Worm (Caenorhabditis elegans) whole organism, L4 larva: ENCODE data around the gene T21E8.6.

Source experiments
- F10B5.3 ChIP-seq: sonication (generic microtip); optimal IDR thresholded peaks from 2 replicates; lab custom pipeline; 2016; ENCODE audit warnings: mild to moderate bottlenecking, missing genetic modification characterization, missing compliant biosample characterization
- F37D6.2 ChIP-seq: sonication (generic microtip); optimal IDR thresholded peaks from 2 replicates; lab custom pipeline; 2016; ENCODE audit warnings: mild to moderate bottlenecking, missing genetic modification characterization, missing compliant biosample characterization
- F44E2.7 ChIP-seq: fragments of 200-800 bp; sonication (Bioruptor generic); IDR thresholded peaks from 2 replicates; pipeline ENCODE4 v2.1.2; 2022; ENCODE audit warnings: missing genetic modification characterization, missing compliant biosample characterization
- T20F7.1 ChIP-seq: fragments of 200-800 bp; sonication (Bioruptor generic); optimal IDR thresholded peaks from 2 replicates; lab custom pipeline; 2018; ENCODE audit warnings: mild to moderate bottlenecking, missing genetic modification characterization, missing compliant biosample characterization
- T26A8.4 ChIP-seq: fragments of 200-800 bp; sonication (Bioruptor generic); IDR thresholded peaks from 2 replicates; pipeline ENCODE4 v1.3.6; 2022; ENCODE audit warnings: missing genetic modification characterization, missing compliant biosample characterization
- Y48G9A.11 ChIP-seq: fragments of 200-800 bp; sonication (Bioruptor generic); IDR thresholded peaks from 2 replicates; pipeline ENCODE4 v1.3.6; 2022; ENCODE audit warnings: missing genetic modification reagents, missing genetic modification characterization, missing compliant biosample characterization
- ZK546.5 ChIP-seq, 2 experiments: sonication (generic microtip); optimal IDR thresholded peaks; 2 replicates each; lab custom pipeline; 2017; ENCODE audit warnings: missing biosample characterization in 2 of 2, missing genetic modification characterization in 2 of 2
- aha-1 ChIP-seq: fragments of 150-350 bp; peaks from one replicate; lab custom pipeline; 2014; ENCODE audit warnings: missing biosample characterization, missing genetic modification characterization
- arid-1 ChIP-seq: fragments of 200-800 bp; sonication (Bioruptor generic); conservative IDR thresholded peaks from 2 replicates; pipeline ENCODE4 v1.3.6; 2022; ENCODE audit warnings: missing genetic modification reagents, missing genetic modification characterization, missing compliant biosample characterization
- attf-4 ChIP-seq: sonication (generic microtip); optimal IDR thresholded peaks from 3 replicates; lab custom pipeline; 2017; ENCODE audit warnings: missing biosample characterization, missing genetic modification characterization
- ceh-62 ChIP-seq: sonication (generic microtip); optimal IDR thresholded peaks from 2 replicates; lab custom pipeline; 2017; ENCODE audit warnings: missing biosample characterization, missing genetic modification characterization
- ceh-82 ChIP-seq: sonication (generic microtip); optimal IDR thresholded peaks from 2 replicates; lab custom pipeline; 2017; ENCODE audit warnings: missing biosample characterization, missing genetic modification characterization
- ces-1 ChIP-seq: fragments of 150-350 bp; sonication (generic microtip); optimal IDR thresholded peaks from 4 replicates; lab custom pipeline; 2014; ENCODE audit warnings: missing biosample characterization, missing genetic modification reagents, missing genetic modification characterization
- cey-2 ChIP-seq: sonication (generic microtip); optimal IDR thresholded peaks from 3 replicates; lab custom pipeline; 2017; ENCODE audit warnings: missing genetic modification characterization, mild to moderate bottlenecking, missing compliant biosample characterization, antibody characterized with exemption, borderline replicate concordance; ENCODE audit not compliant: insufficient read depth
- daf-12 ChIP-seq: fragments of 150-350 bp; optimal IDR thresholded peaks from 2 replicates; lab custom pipeline; 2014; ENCODE audit warnings: missing biosample characterization, missing genetic modification reagents, missing genetic modification characterization
- daf-8 ChIP-seq: fragments of 200-800 bp; sonication (Bioruptor generic); IDR thresholded peaks from 2 replicates; pipeline ENCODE4 v1.3.6; 2022; ENCODE audit warnings: missing genetic modification characterization, missing compliant biosample characterization
- dmd-8 ChIP-seq: fragments of 200-800 bp; sonication (Bioruptor generic); IDR thresholded peaks from 2 replicates; pipeline ENCODE4 v1.3.6; 2022; ENCODE audit warnings: missing genetic modification characterization, missing compliant biosample characterization
- dmd-9 ChIP-seq: fragments of 200-800 bp; sonication (Bioruptor generic); IDR thresholded peaks from 2 replicates; pipeline ENCODE4 v1.3.6; 2022; ENCODE audit warnings: missing genetic modification reagents, missing genetic modification characterization, missing compliant biosample characterization
- dpl-1 ChIP-seq: fragments of 150-350 bp; optimal IDR thresholded peaks from 2 replicates; lab custom pipeline; 2014; ENCODE audit warnings: missing biosample characterization, missing genetic modification reagents, missing genetic modification characterization
- duxl-1 ChIP-seq: sonication (generic microtip); optimal IDR thresholded peaks from 2 replicates; lab custom pipeline; 2016; ENCODE audit warnings: mild to moderate bottlenecking, missing genetic modification characterization, moderate library complexity, missing compliant biosample characterization; ENCODE audit not compliant: poor library complexity
- egl-27 ChIP-seq: sonication (generic microtip); optimal IDR thresholded peaks from 3 replicates; lab custom pipeline; 2017; ENCODE audit warnings: missing biosample characterization, missing genetic modification reagents, missing genetic modification characterization
- fos-1 ChIP-seq: fragments of 150-350 bp; optimal IDR thresholded peaks from 2 replicates; lab custom pipeline; 2014; ENCODE audit warnings: missing biosample characterization, missing genetic modification characterization
- hif-1 ChIP-seq, 2 experiments: sonication (generic microtip); optimal IDR thresholded peaks; 2 replicates each; lab custom pipeline; 2016 to 2017; ENCODE audit warnings: missing compliant biosample characterization in 2 of 2, missing genetic modification characterization in 2 of 2, missing genetic modification reagents in 2 of 2, missing genotype in 2 of 2, mild to moderate bottlenecking in 1 of 2
- hlh-11 ChIP-seq: fragments of 200-800 bp; sonication (Bioruptor generic); optimal IDR thresholded peaks from 2 replicates; lab custom pipeline; 2018; ENCODE audit warnings: mild to moderate bottlenecking, missing genetic modification characterization, missing compliant biosample characterization
- hlh-30 ChIP-seq: sonication (generic microtip); optimal IDR thresholded peaks from 2 replicates; lab custom pipeline; 2017; ENCODE audit warnings: antibody characterized with exemption, mild to moderate bottlenecking, missing genetic modification characterization, missing compliant biosample characterization; ENCODE audit not compliant: insufficient read depth
- hmg-1.1 ChIP-seq: fragments of 200-800 bp; sonication (Bioruptor generic); IDR thresholded peaks from 2 replicates; pipeline ENCODE4 v1.3.6; 2022; ENCODE audit warnings: missing genetic modification reagents, missing genetic modification characterization, missing compliant biosample characterization
- lim-7 ChIP-seq: fragments of 200-800 bp; sonication (Bioruptor generic); IDR thresholded peaks from 2 replicates; pipeline ENCODE4 v1.3.6; 2022; ENCODE audit warnings: missing genetic modification characterization, missing compliant biosample characterization
- lin-1 ChIP-seq: fragments of 200-800 bp; sonication (Bioruptor generic); IDR thresholded peaks from 2 replicates; pipeline ENCODE4 v1.3.6; 2022; ENCODE audit warnings: missing genetic modification reagents, missing genetic modification characterization, missing compliant biosample characterization
- lin-13 ChIP-seq: fragments of 150-350 bp; optimal IDR thresholded peaks from 2 replicates; lab custom pipeline; 2014; ENCODE audit warnings: missing biosample characterization, missing genetic modification reagents, missing genetic modification characterization
- lin-29 ChIP-seq: fragments of 200-800 bp; sonication (Bioruptor generic); IDR thresholded peaks from 2 replicates; pipeline ENCODE4 v1.3.6; 2022; ENCODE audit warnings: missing genetic modification reagents, missing genetic modification characterization, missing compliant biosample characterization
- lir-3 ChIP-seq: sonication (generic microtip); optimal IDR thresholded peaks from 2 replicates; lab custom pipeline; 2016; ENCODE audit warnings: mild to moderate bottlenecking, missing genetic modification characterization, missing compliant biosample characterization
- madf-5 ChIP-seq, 2 experiments: fragments of 200-800 bp; sonication (Bioruptor generic); IDR thresholded peaks; 2 replicates each; pipeline ENCODE4 v1.3.6; 2022; ENCODE audit warnings: missing compliant biosample characterization in 2 of 2, missing genetic modification characterization in 2 of 2
- madf-9 ChIP-seq: fragments of 200-800 bp; sonication (Bioruptor generic); conservative IDR thresholded peaks from 2 replicates; pipeline ENCODE4 v1.3.6; 2022; ENCODE audit warnings: missing genetic modification reagents, missing genetic modification characterization, missing compliant biosample characterization
- mxl-3 ChIP-seq: fragments of 200-800 bp; sonication (Bioruptor generic); optimal IDR thresholded peaks from 2 replicates; lab custom pipeline; 2018; ENCODE audit warnings: mild to moderate bottlenecking, missing genetic modification characterization, missing compliant biosample characterization
- nhr-10 ChIP-seq: fragments of 150-350 bp; optimal IDR thresholded peaks from 2 replicates; lab custom pipeline; 2014; ENCODE audit warnings: missing biosample characterization, missing genetic modification characterization
- nhr-102 ChIP-seq: sonication (generic microtip); optimal IDR thresholded peaks from 2 replicates; lab custom pipeline; 2016; ENCODE audit warnings: mild to moderate bottlenecking, missing genetic modification characterization, moderate library complexity, missing compliant biosample characterization
- nhr-48 ChIP-seq: sonication (generic microtip); optimal IDR thresholded peaks from 2 replicates; lab custom pipeline; 2016; ENCODE audit warnings: mild to moderate bottlenecking, missing genetic modification characterization, missing compliant biosample characterization
- pqm-1 ChIP-seq: sonication (generic microtip); optimal IDR thresholded peaks from 2 replicates; lab custom pipeline; 2017; ENCODE audit warnings: missing biosample characterization, missing genetic modification characterization
- sdz-12 ChIP-seq: fragments of 200-800 bp; sonication (Bioruptor generic); optimal IDR thresholded peaks from 2 replicates; lab custom pipeline; 2018; ENCODE audit warnings: mild to moderate bottlenecking, missing genetic modification characterization, missing compliant biosample characterization
- set-16 ChIP-seq: fragments of 200-800 bp; sonication (Bioruptor generic); IDR thresholded peaks from 2 replicates; pipeline ENCODE4 v1.3.6; 2022; ENCODE audit warnings: missing genetic modification reagents, missing genetic modification characterization, missing compliant biosample characterization

T21E8.6 gene

ce11 chrX:10885872-10886271, 3.8 kb downstream of the T21E8.6 start, which contains the start of gene T21E8.5:
Gene T21E8.5, plus strand, starts transcription at chrX:10886172.
- no peak for TF ChIP-seq F37D6.2
- no peak for TF ChIP-seq mxl-3 (GFP tag; lab: Kevin White, UChicago)
- no peak for TF ChIP-seq F44E2.7 (GFP tag; lab: Robert Waterston, UW)
- TF ChIP-seq hif-1 (tag; optimal IDR thresholded peaks at IDR 0.05; lab: Kevin White, UChicago), result no peak
- no peak for TF ChIP-seq dmd-8
- TF ChIP-seq hmg-1.1 (GFP tag; lab: Robert Waterston, UW), result no peak
- TF ChIP-seq arid-1 (GFP tag; lab: Robert Waterston, UW), result no peak
- no peak for TF ChIP-seq nhr-48
- no peak for TF ChIP-seq lin-1 (GFP tag; lab: Robert Waterston, UW)
- TF ChIP-seq T20F7.1 (GFP tag; lab: Kevin White, UChicago), result no peak
- no peak for TF ChIP-seq ZK546.5 (tag; optimal IDR thresholded peaks at IDR 0.05; lab: Kevin White, UChicago)
- TF ChIP-seq Y48G9A.11 (GFP tag; lab: Robert Waterston, UW), result no peak
- no peak for TF ChIP-seq dpl-1
- TF ChIP-seq ces-1 (GFP tag; lab: Kevin White, UChicago), result no peak
- TF ChIP-seq attf-4 (tag; lab: Kevin White, UChicago), result no peak
- no peak for TF ChIP-seq nhr-102 (tag; lab: Kevin White, UChicago)
- TF ChIP-seq daf-8, result no peak
- TF ChIP-seq hlh-30, result no peak
- TF ChIP-seq set-16, result no peak
- no peak for TF ChIP-seq madf-9 (GFP tag; lab: Robert Waterston, UW)

- no peak for TF ChIP-seq nhr-10 (tag; lab: Kevin White, UChicago)
- no peak for TF ChIP-seq lim-7 (GFP tag; lab: Robert Waterston, UW)
- no peak for TF ChIP-seq F37D6.2
- no peak for TF ChIP-seq hif-1 (tag; optimal IDR thresholded peaks at IDR 0.05; lab: Kevin White, UChicago)
- TF ChIP-seq ZK546.5 (tag; optimal IDR thresholded peaks at IDR 0.05; lab: Kevin White, UChicago), result no peak
- TF ChIP-seq lin-29 (GFP tag; lab: Robert Waterston, UW), result no peak
These were observed 6.1 kb downstream of the T21E8.6 start, which contains the start of gene F47B10.6 for ce11 chrX:10888201-10888600. Gene F47B10.6, plus strand, starts transcription at chrX:10888501.

ce11 chrX:10890456-10890855, 8.4 kb downstream of the T21E8.6 start, which contains the start of gene F47B10.5:
Gene F47B10.5, minus strand, starts transcription at chrX:10890556.
- TF ChIP-seq ceh-62 (tag; lab: Kevin White, UChicago), result no peak
- peak; percentile 35 for TF ChIP-seq aha-1 (tag; lab: Kevin White, UChicago)

- TF ChIP-seq madf-9 (GFP tag; lab: Robert Waterston, UW), result no peak
- no peak for TF ChIP-seq fos-1 (tag; lab: Kevin White, UChicago)
- no peak for TF ChIP-seq dmd-9 (GFP tag; lab: Robert Waterston, UW)
- no peak for TF ChIP-seq lir-3
- no peak for TF ChIP-seq egl-27 (tag; lab: Kevin White, UChicago)
- TF ChIP-seq madf-5 (GFP tag; IDR thresholded peaks at IDR 0.05; lab: Robert Waterston, UW), result no peak
- no peak for TF ChIP-seq nhr-102 (tag; lab: Kevin White, UChicago)
- no peak for TF ChIP-seq pqm-1
- no peak for TF ChIP-seq ceh-82 (tag; lab: Kevin White, UChicago)
These were observed 8.9 kb downstream of the T21E8.6 start, which contains the start of gene F47B10.4 for ce11 chrX:10890965-10891364. Gene F47B10.4, plus strand, starts transcription at chrX:10891265.

ce11 chrX:10891890-10892289, 9.8 kb downstream of the T21E8.6 start, which contains the start of gene F47B10.3:
Gene F47B10.3, plus strand, starts transcription at chrX:10892190.
- TF ChIP-seq sdz-12 (GFP tag; lab: Kevin White, UChicago), result no peak
- no peak for TF ChIP-seq F10B5.3 (tag; lab: Kevin White, UChicago)
- no peak for TF ChIP-seq lin-29 (GFP tag; lab: Robert Waterston, UW)
- no peak for TF ChIP-seq cey-2 (tag; lab: Kevin White, UChicago)
- no peak for TF ChIP-seq ceh-62 (tag; lab: Kevin White, UChicago)
- no peak for TF ChIP-seq madf-5 (GFP tag; IDR thresholded peaks at IDR 0.05; lab: Robert Waterston, UW)
- TF ChIP-seq pqm-1, result no peak
- no peak for TF ChIP-seq T26A8.4 (GFP tag; lab: Robert Waterston, UW)
- no peak for TF ChIP-seq lin-13 (GFP tag; lab: Kevin White, UChicago)
- TF ChIP-seq daf-12, result no peak
- no peak for TF ChIP-seq hlh-11 (tag; lab: Kevin White, UChicago)
- no peak for TF ChIP-seq aha-1 (tag; lab: Kevin White, UChicago)
- no peak for TF ChIP-seq duxl-1 (tag; lab: Kevin White, UChicago)
